Worm (Caenorhabditis elegans) whole organism, L2 larva: ENCODE data around the gene rps-24.
A peak's percentile ranks its signal among the peaks of the same experiment; 100 is the strongest.

Source experiments
- F13H6.1 ChIP-seq: sonication (generic microtip); optimal IDR thresholded peaks from 2 replicates; lab custom pipeline; 2016; ENCODE audit warnings: missing genetic modification characterization, missing compliant biosample characterization
- Y55F3AM.14 ChIP-seq: fragments of 200-800 bp; sonication (Bioruptor generic); optimal IDR thresholded peaks from 2 replicates; lab custom pipeline; 2018; ENCODE audit warnings: mild to moderate bottlenecking, missing genetic modification characterization, missing compliant biosample characterization
- ZK546.5 ChIP-seq: sonication (generic microtip); optimal IDR thresholded peaks from 2 replicates; lab custom pipeline; 2017; ENCODE audit warnings: missing biosample characterization, missing genetic modification characterization
- alr-1 ChIP-seq: fragments of 150-350 bp; optimal IDR thresholded peaks from 2 replicates; lab custom pipeline; 2014; ENCODE audit warnings: missing biosample characterization, missing genetic modification characterization
- aly-2 ChIP-seq: fragments of 150-350 bp; optimal IDR thresholded peaks from 2 replicates; lab custom pipeline; 2014; ENCODE audit warnings: missing biosample characterization, missing genetic modification characterization
- ama-1 ChIP-seq: fragments of 150-350 bp; optimal IDR thresholded peaks from 2 replicates; lab custom pipeline; 2018; ENCODE audit warnings: inconsistent platforms
- blmp-1 ChIP-seq: sonication (generic microtip); optimal IDR thresholded peaks from 2 replicates; lab custom pipeline; 2017; ENCODE audit warnings: missing genetic modification characterization, mild to moderate bottlenecking, missing compliant biosample characterization, antibody characterized with exemption, moderate library complexity; ENCODE audit not compliant: insufficient read depth
- ceh-16 ChIP-seq: fragments of 150-350 bp; optimal IDR thresholded peaks from 2 replicates; lab custom pipeline; 2014; ENCODE audit warnings: missing biosample characterization, missing genetic modification characterization
- ceh-82 ChIP-seq: fragments of 150-350 bp; optimal IDR thresholded peaks from 2 replicates; lab custom pipeline; 2014; ENCODE audit warnings: missing biosample characterization, missing genetic modification characterization
- crh-2 ChIP-seq: sonication (generic microtip); optimal IDR thresholded peaks from 2 replicates; lab custom pipeline; 2017; ENCODE audit warnings: missing biosample characterization, missing genetic modification characterization
- dmd-4 ChIP-seq: sonication (generic microtip); optimal IDR thresholded peaks from 2 replicates; lab custom pipeline; 2017; ENCODE audit warnings: missing biosample characterization, missing genetic modification characterization
- egl-27 ChIP-seq: sonication (generic microtip); optimal IDR thresholded peaks from 3 replicates; lab custom pipeline; 2017; ENCODE audit warnings: missing biosample characterization, missing genetic modification reagents, missing genetic modification characterization
- elt-1 ChIP-seq: fragments of 150-350 bp; optimal IDR thresholded peaks from 2 replicates; lab custom pipeline; 2014; ENCODE audit warnings: missing biosample characterization, missing genetic modification characterization
- elt-3 ChIP-seq: sonication (generic microtip); optimal IDR thresholded peaks from 2 replicates; lab custom pipeline; 2017; ENCODE audit warnings: missing biosample characterization, missing genetic modification characterization
- fos-1 ChIP-seq: fragments of 150-350 bp; optimal IDR thresholded peaks from 2 replicates; lab custom pipeline; 2014; ENCODE audit warnings: missing biosample characterization, missing genetic modification characterization
- gmeb-1 ChIP-seq: fragments of 150-350 bp; optimal IDR thresholded peaks from 2 replicates; lab custom pipeline; 2014; ENCODE audit warnings: missing biosample characterization, missing genetic modification characterization
- lin-11 ChIP-seq: fragments of 150-350 bp; sonication (generic microtip); optimal IDR thresholded peaks from 2 replicates; lab custom pipeline; 2014; ENCODE audit warnings: missing biosample characterization, missing genetic modification characterization, inconsistent platforms, mixed read lengths
- lin-13 ChIP-seq: fragments of 150-350 bp; optimal IDR thresholded peaks from 2 replicates; lab custom pipeline; 2014; ENCODE audit warnings: missing biosample characterization, missing genetic modification reagents, missing genetic modification characterization
- lsy-2 ChIP-seq, 2 experiments: fragments of 150-350 bp in 1 of 2; sonication (generic microtip) in 1 of 2; optimal IDR thresholded peaks; 2 replicates each; lab custom pipeline; 2014 to 2017; ENCODE audit warnings: missing biosample characterization in 2 of 2, missing genetic modification characterization in 2 of 2
- mab-5 ChIP-seq: fragments of 150-350 bp; optimal IDR thresholded peaks from 2 replicates; lab custom pipeline; 2014; ENCODE audit warnings: missing biosample characterization, missing genetic modification characterization
- mbf-1 ChIP-seq: sonication (generic microtip); optimal IDR thresholded peaks from 2 replicates; lab custom pipeline; 2017; ENCODE audit warnings: missing biosample characterization, missing genetic modification characterization
- mdl-1 ChIP-seq, 2 experiments: fragments of 150-350 bp in 1 of 2; sonication (generic microtip) in 1 of 2; optimal IDR thresholded peaks; 2 replicates each; lab custom pipeline; 2017; ENCODE audit warnings: missing biosample characterization in 2 of 2, missing genetic modification characterization in 2 of 2
- nhr-10 ChIP-seq: sonication (generic microtip); optimal IDR thresholded peaks from 2 replicates; lab custom pipeline; 2017; ENCODE audit warnings: missing biosample characterization, missing genetic modification characterization
- nhr-11 ChIP-seq: fragments of 150-350 bp; optimal IDR thresholded peaks from 2 replicates; lab custom pipeline; 2014; ENCODE audit warnings: missing biosample characterization, missing genetic modification characterization
- nhr-12 ChIP-seq: fragments of 150-350 bp; optimal IDR thresholded peaks from 2 replicates; lab custom pipeline; 2014; ENCODE audit warnings: missing biosample characterization, missing genetic modification characterization
- nhr-129 ChIP-seq: fragments of 150-350 bp; optimal IDR thresholded peaks from 2 replicates; lab custom pipeline; 2014; ENCODE audit warnings: missing biosample characterization, missing genetic modification characterization
- nhr-21 ChIP-seq: fragments of 150-350 bp; optimal IDR thresholded peaks from 2 replicates; lab custom pipeline; 2014; ENCODE audit warnings: missing biosample characterization, missing genetic modification characterization
- nhr-23 ChIP-seq: fragments of 150-350 bp; optimal IDR thresholded peaks from 2 replicates; lab custom pipeline; 2014; ENCODE audit warnings: missing biosample characterization, missing genetic modification reagents, missing genetic modification characterization
- nhr-237 ChIP-seq: fragments of 150-350 bp; optimal IDR thresholded peaks from 2 replicates; lab custom pipeline; 2014; ENCODE audit warnings: missing biosample characterization, missing genetic modification characterization
- nhr-25 ChIP-seq: fragments of 150-350 bp; sonication (generic microtip); optimal IDR thresholded peaks from 3 replicates; lab custom pipeline; 2014; ENCODE audit warnings: missing biosample characterization, missing genetic modification characterization
- nhr-6 ChIP-seq: fragments of 150-350 bp; optimal IDR thresholded peaks from 2 replicates; lab custom pipeline; 2014; ENCODE audit warnings: missing biosample characterization, missing genetic modification characterization
- nhr-77 ChIP-seq: fragments of 150-350 bp; optimal IDR thresholded peaks from 2 replicates; lab custom pipeline; 2014; ENCODE audit warnings: missing biosample characterization, missing genetic modification characterization
- peb-1 ChIP-seq: fragments of 150-350 bp; optimal IDR thresholded peaks from 2 replicates; lab custom pipeline; 2014; ENCODE audit warnings: missing biosample characterization, missing genetic modification characterization
- sem-4 ChIP-seq: fragments of 150-350 bp; optimal IDR thresholded peaks from 2 replicates; lab custom pipeline; 2014; ENCODE audit warnings: missing biosample characterization, missing genetic modification reagents, missing genetic modification characterization
- skn-1 ChIP-seq: sonication (generic microtip); optimal IDR thresholded peaks from 2 replicates; lab custom pipeline; 2017; ENCODE audit warnings: missing biosample characterization, missing genetic modification characterization
- sma-3 ChIP-seq: sonication (generic microtip); optimal IDR thresholded peaks from 2 replicates; lab custom pipeline; 2016; ENCODE audit warnings: missing genetic modification reagents, missing genetic modification characterization, missing compliant biosample characterization
- sma-9 ChIP-seq, 2 experiments: fragments of 150-350 bp in 1 of 2; sonication (generic microtip) in 1 of 2; optimal IDR thresholded peaks; 2 replicates each; lab custom pipeline; 2014 to 2016; ENCODE audit warnings: missing genetic modification characterization in 2 of 2, mild to moderate bottlenecking in 1 of 2, missing biosample characterization in 1 of 2, missing compliant biosample characterization in 1 of 2, missing genetic modification reagents in 1 of 2, moderate library complexity in 1 of 2
- snpc-4 ChIP-seq: fragments of 150-350 bp; optimal IDR thresholded peaks from 2 replicates; lab custom pipeline; 2014; ENCODE audit warnings: missing biosample characterization, missing genetic modification characterization
- unc-39 ChIP-seq: fragments of 150-350 bp; optimal IDR thresholded peaks from 2 replicates; lab custom pipeline; 2014; ENCODE audit warnings: missing biosample characterization, missing genetic modification characterization
- unc-55 ChIP-seq: fragments of 150-350 bp; sonication (generic microtip); optimal IDR thresholded peaks from 3 replicates; lab custom pipeline; 2014; ENCODE audit warnings: missing biosample characterization, missing genetic modification reagents, missing genetic modification characterization
- zag-1 ChIP-seq: fragments of 150-350 bp; optimal IDR thresholded peaks from 2 replicates; lab custom pipeline; 2014; ENCODE audit warnings: missing biosample characterization, missing genetic modification characterization
- ztf-1 ChIP-seq: fragments of 200-800 bp; sonication (Bioruptor generic); conservative IDR thresholded peaks from 2 replicates; pipeline ENCODE4 v1.3.6; 2022; ENCODE audit warnings: missing genetic modification characterization, missing compliant biosample characterization
- ztf-11 ChIP-seq: sonication (generic microtip); optimal IDR thresholded peaks from 2 replicates; lab custom pipeline; 2017; ENCODE audit warnings: missing biosample characterization, missing genetic modification characterization
- ztf-4 ChIP-seq: fragments of 150-350 bp; optimal IDR thresholded peaks from 2 replicates; lab custom pipeline; 2014; ENCODE audit warnings: missing biosample characterization, missing genetic modification characterization

rps-24 gene

ce11 chrIV:387283-388048 lies 1.8 kb downstream of the rps-24 start:
- TF ChIP-seq unc-39 (tag; lab: Kevin White, UChicago) (no peak), alr-1 (tag; lab: Kevin White, UChicago) (no peak), ZK546.5 (tag; lab: Kevin White, UChicago) (no peak), egl-27 (no peak), nhr-21 (tag; lab: Kevin White, UChicago) (no peak), ztf-11 (no peak), fos-1 (tag; lab: Kevin White, UChicago) (no peak), nhr-12 (tag; lab: Kevin White, UChicago) (no peak), ama-1 (no peak), elt-3 (no peak), mdl-1 (tag; optimal IDR thresholded peaks at IDR 0.05; lab: Kevin White, UChicago) (no peak), nhr-129 (no peak), lsy-2 (tag; optimal IDR thresholded peaks at IDR 0.05; lab: Kevin White, UChicago) (no peak), sma-3 (GFP tag; lab: Kevin White, UChicago) (no peak), ceh-16 (tag; lab: Kevin White, UChicago) (no peak)

ce11 chrIV:388073-388472 lies 2.4 kb downstream of the rps-24 start, which contains the start of gene ssna-1:
ssna-1 (plus strand) TSS chrIV:388084.
- TF ChIP-seq mbf-1: no peak
- no peak for TF ChIP-seq sma-9 (GFP tag; optimal IDR thresholded peaks at IDR 0.05; lab: Kevin White, UChicago)
- no peak for TF ChIP-seq sma-9 (tag; optimal IDR thresholded peaks at IDR 0.05; lab: Kevin White, UChicago)
- TF ChIP-seq ceh-82 (tag; lab: Kevin White, UChicago): no peak
- TF ChIP-seq blmp-1 (tag; lab: Kevin White, UChicago): no peak
- no peak for TF ChIP-seq nhr-77 (tag; lab: Kevin White, UChicago)
- TF ChIP-seq unc-39 (tag; lab: Kevin White, UChicago): no peak
- no peak for TF ChIP-seq alr-1 (tag; lab: Kevin White, UChicago)
- no peak for TF ChIP-seq elt-1 (tag; lab: Kevin White, UChicago)
- TF ChIP-seq nhr-237 (tag; lab: Kevin White, UChicago): no peak
- no peak for TF ChIP-seq crh-2 (tag; lab: Kevin White, UChicago)
- no peak for TF ChIP-seq zag-1 (tag; lab: Kevin White, UChicago)
- no peak for TF ChIP-seq peb-1
- no peak for TF ChIP-seq nhr-12 (tag; lab: Kevin White, UChicago)
- TF ChIP-seq skn-1 (tag; lab: Kevin White, UChicago): no peak
- no peak for TF ChIP-seq dmd-4 (tag; lab: Kevin White, UChicago)

ce11 chrIV:390279-390678 lies 4.6 kb downstream of the rps-24 start, which contains the start of the genes ears-2 and uncp-18:
ears-2 (minus strand) TSS chrIV:390468.
uncp-18 (plus strand) TSS chrIV:390560.
- TF ChIP-seq ceh-82 (tag; lab: Kevin White, UChicago) (peak; percentile 76), nhr-11 (peak; percentile 36), unc-55 (GFP tag; lab: Kevin White, UChicago) (peak; percentile 94), zag-1 (tag; lab: Kevin White, UChicago) (peak; percentile 40), crh-2 (tag; lab: Kevin White, UChicago) (peak; percentile 85), unc-39 (tag; lab: Kevin White, UChicago) (no peak), nhr-23 (tag; lab: Kevin White, UChicago) (no peak), ZK546.5 (tag; lab: Kevin White, UChicago) (peak; percentile 49), ama-1 (no peak), nhr-6 (peak; percentile 86), lin-11 (peak; percentile 97), lin-13 (GFP tag; lab: Kevin White, UChicago) (peak; percentile 94), nhr-25 (tag; lab: Kevin White, UChicago) (peak; percentile 88), elt-1 (tag; lab: Kevin White, UChicago) (no peak), egl-27 (peak; percentile 62), Y55F3AM.14 (GFP tag; lab: Kevin White, UChicago) (peak; percentile 74), aly-2 (no peak), nhr-129 (peak; percentile 81), F13H6.1 (tag; lab: Kevin White, UChicago) (peak; percentile 95), nhr-12 (tag; lab: Kevin White, UChicago) (no peak), mbf-1 (no peak), nhr-10 (tag; lab: Kevin White, UChicago) (peak; percentile 53), mab-5 (tag; lab: Kevin White, UChicago) (peak; percentile 91), snpc-4 (peak; percentile 62), ztf-1 (GFP tag; lab: Robert Waterston, UW) (no peak), nhr-77 (tag; lab: Kevin White, UChicago) (peak; percentile 39), nhr-237 (tag; lab: Kevin White, UChicago) (no peak), dmd-4 (tag; lab: Kevin White, UChicago) (no peak), sem-4 (tag; lab: Kevin White, UChicago) (peak; percentile 88), blmp-1 (tag; lab: Kevin White, UChicago) (peak; percentile 39), gmeb-1 (tag; lab: Kevin White, UChicago) (peak; percentile 85), ztf-11 (peak; percentile 23), sma-3 (GFP tag; lab: Kevin White, UChicago) (peak; percentile 97), mdl-1 (tag; optimal IDR thresholded peaks at IDR 0.05; lab: Kevin White, UChicago) (peak; percentile 12 to 56), fos-1 (tag; lab: Kevin White, UChicago) (peak; percentile 53), sma-9 (GFP tag; optimal IDR thresholded peaks at IDR 0.05; lab: Kevin White, UChicago) (peak; percentile 93), sma-9 (tag; optimal IDR thresholded peaks at IDR 0.05; lab: Kevin White, UChicago) (no peak), alr-1 (tag; lab: Kevin White, UChicago) (no peak), ztf-4 (tag; lab: Kevin White, UChicago) (peak; percentile 85)
